Fruit fly (Drosophila melanogaster) whole organism, embryonic: Measurements from ENCODE around the gene CG43954.

Experiments used
- Ada2b ChIP-seq: fragments of 200-800 bp; sonication (Bioruptor generic); IDR thresholded peaks from 2 replicates; pipeline ENCODE4 v1.3.6; 2022; ENCODE audit warnings: missing biosample characterization, missing genetic modification characterization
- CG10543 ChIP-seq: fragments of 200-800 bp; sonication (Bioruptor generic); optimal IDR thresholded peaks from 3 replicates; lab custom pipeline; 2017; ENCODE audit warnings: missing biosample characterization, mild to moderate bottlenecking, missing genetic modification characterization, moderate library complexity
- CG10654 ChIP-seq: fragments of 200-800 bp; sonication (Bioruptor generic); optimal IDR thresholded peaks from 2 replicates; lab custom pipeline; 2016; ENCODE audit warnings: missing biosample characterization, missing genetic modification characterization
- CG11398 ChIP-seq: fragments of 200-800 bp; sonication (Bioruptor generic); optimal IDR thresholded peaks from 2 replicates; lab custom pipeline; 2016; ENCODE audit warnings: missing biosample characterization, missing genetic modification characterization
- CG11504 ChIP-seq: fragments of 200-800 bp; sonication (Bioruptor generic); optimal IDR thresholded peaks from 3 replicates; lab custom pipeline; 2019; ENCODE audit warnings: missing biosample characterization, mild to moderate bottlenecking, missing genetic modification characterization, moderate library complexity
- CG11696 ChIP-seq: fragments of 200-800 bp; sonication (Bioruptor generic); IDR thresholded peaks from 2 replicates; pipeline ENCODE4 v1.3.6; 2022; ENCODE audit warnings: missing biosample characterization, missing genetic modification characterization
- CG14050 ChIP-seq: fragments of 200-800 bp; sonication (Bioruptor generic); IDR thresholded peaks from 3 replicates; pipeline ENCODE4 v1.3.6; 2022; ENCODE audit warnings: missing biosample characterization, missing genetic modification characterization
- CG14667 ChIP-seq: fragments of 200-800 bp; sonication (Bioruptor generic); IDR thresholded peaks from 2 replicates; pipeline ENCODE4 v1.3.6; 2022; ENCODE audit warnings: missing biosample characterization, missing genetic modification characterization
- CG14710 ChIP-seq: fragments of 200-800 bp; sonication (Bioruptor generic); optimal IDR thresholded peaks from 3 replicates; lab custom pipeline; 2019; ENCODE audit warnings: missing biosample characterization, mild to moderate bottlenecking, missing genetic modification characterization, moderate library complexity
- CG1602 ChIP-seq: fragments of 200-800 bp; sonication (Bioruptor generic); optimal IDR thresholded peaks from 3 replicates; lab custom pipeline; 2016; ENCODE audit warnings: missing biosample characterization, missing genetic modification characterization
- CG17328 ChIP-seq: fragments of 200-800 bp; sonication (Bioruptor generic); IDR thresholded peaks from 2 replicates; pipeline ENCODE4 v1.3.6; 2022; ENCODE audit warnings: missing biosample characterization, missing genetic modification characterization
- CG17568 ChIP-seq: fragments of 200-800 bp; sonication (Bioruptor generic); optimal IDR thresholded peaks from 2 replicates; lab custom pipeline; 2018; ENCODE audit warnings: missing biosample characterization, mild to moderate bottlenecking, missing genetic modification characterization, moderate library complexity
- CG17612 ChIP-seq: fragments of 200-800 bp; sonication (Bioruptor generic); IDR thresholded peaks from 2 replicates; pipeline ENCODE4 v1.3.6; 2022; ENCODE audit warnings: missing biosample characterization, missing genetic modification characterization
- CG18619 ChIP-seq: fragments of 200-800 bp; sonication (Bioruptor generic); optimal IDR thresholded peaks from 3 replicates; lab custom pipeline; 2017; ENCODE audit warnings: missing biosample characterization, mild to moderate bottlenecking, missing genetic modification characterization
- CG2889 ChIP-seq: fragments of 200-800 bp; sonication (Bioruptor generic); IDR thresholded peaks from 3 replicates; pipeline ENCODE4 v1.3.6; 2022; ENCODE audit warnings: missing biosample characterization, missing genetic modification characterization
- CG31365 ChIP-seq: fragments of 200-800 bp; sonication (Bioruptor generic); optimal IDR thresholded peaks from 2 replicates; lab custom pipeline; 2018; ENCODE audit warnings: missing biosample characterization, mild to moderate bottlenecking, missing genetic modification characterization
- CG31388 ChIP-seq: fragments of 200-800 bp; sonication (Bioruptor generic); optimal IDR thresholded peaks from 2 replicates; lab custom pipeline; 2016; ENCODE audit warnings: missing biosample characterization, missing genetic modification characterization
- CG33213 ChIP-seq: fragments of 200-800 bp; sonication (Bioruptor generic); optimal IDR thresholded peaks from 3 replicates; lab custom pipeline; 2016; ENCODE audit warnings: missing biosample characterization, missing genetic modification characterization
- CG4404 ChIP-seq: fragments of 200-800 bp; sonication (Bioruptor generic); IDR thresholded peaks from 2 replicates; pipeline ENCODE4 v1.3.6; 2022; ENCODE audit warnings: missing biosample characterization, missing genetic modification characterization
- CG6791 ChIP-seq: fragments of 200-800 bp; sonication (Bioruptor generic); IDR thresholded peaks from 3 replicates; pipeline ENCODE4 v1.3.6; 2022; ENCODE audit warnings: missing biosample characterization, missing genetic modification characterization; ENCODE audit not compliant: partially characterized antibody
- CG7786 ChIP-seq: fragments of 200-800 bp; sonication (Bioruptor generic); optimal IDR thresholded peaks from 2 replicates; lab custom pipeline; 2016; ENCODE audit warnings: missing biosample characterization, missing genetic modification characterization
- CG8478 ChIP-seq: fragments of >200 bp; optimal IDR thresholded peaks from 2 replicates; lab custom pipeline; 2018
- Dfd ChIP-seq, 2 experiments: fragments of >200 bp; optimal IDR thresholded peaks; 2 replicates each; lab custom pipeline; 2017; ENCODE audit warnings: missing biosample characterization in 2 of 2, missing genetic modification characterization in 2 of 2
- ERR ChIP-seq: fragments of 200-800 bp; sonication (Bioruptor generic); optimal IDR thresholded peaks from 2 replicates; lab custom pipeline; 2016; ENCODE audit warnings: missing biosample characterization, missing genetic modification characterization
- Ets65A ChIP-seq: fragments of 200-800 bp; sonication (Bioruptor generic); peaks from one replicate; lab custom pipeline; 2016; ENCODE audit warnings: missing biosample characterization, missing genetic modification characterization
- Gsc ChIP-seq: fragments of 200-800 bp; sonication (Bioruptor generic); IDR thresholded peaks from 2 replicates; pipeline ENCODE4 v1.3.6; 2022; ENCODE audit warnings: missing biosample characterization, missing genetic modification characterization
- HmgZ ChIP-seq: fragments of 200-800 bp; sonication (Bioruptor generic); optimal IDR thresholded peaks from 2 replicates; lab custom pipeline; 2018; ENCODE audit warnings: missing biosample characterization, mild to moderate bottlenecking, missing genetic modification characterization
- Hsf ChIP-seq: fragments of 200-800 bp; sonication (Bioruptor generic); optimal IDR thresholded peaks from 3 replicates; lab custom pipeline; 2016; ENCODE audit warnings: missing biosample characterization, missing genetic modification characterization
- MTF-1 ChIP-seq: fragments of 200-800 bp; sonication (Bioruptor generic); optimal IDR thresholded peaks from 2 replicates; lab custom pipeline; 2018; ENCODE audit warnings: missing biosample characterization, mild to moderate bottlenecking, missing genetic modification characterization, borderline replicate concordance
- Optix ChIP-seq: fragments of 200-800 bp; sonication (Bioruptor generic); IDR thresholded peaks from 3 replicates; pipeline ENCODE4 v1.3.6; 2022; ENCODE audit warnings: missing biosample characterization, missing genetic modification characterization
- Ptx1 ChIP-seq: fragments of 200-800 bp; sonication (Bioruptor generic); IDR thresholded peaks from 2 replicates; pipeline ENCODE4 v1.3.6; 2022; ENCODE audit warnings: missing biosample characterization, missing genetic modification characterization
- Ravus ChIP-seq: fragments of 200-800 bp; sonication (Bioruptor generic); IDR thresholded peaks from 2 replicates; pipeline ENCODE4 v1.3.6; 2022; ENCODE audit warnings: missing biosample characterization, missing genetic modification characterization
- TFAM ChIP-seq: fragments of 200-800 bp; sonication (Bioruptor generic); optimal IDR thresholded peaks from 2 replicates; lab custom pipeline; 2017; ENCODE audit warnings: missing biosample characterization, missing genetic modification characterization, inconsistent platforms
- Taf1 ChIP-seq: fragments of 200-800 bp; sonication (Bioruptor generic); IDR thresholded peaks from 2 replicates; pipeline ENCODE4 v1.3.6; 2022; ENCODE audit warnings: missing biosample characterization, missing genetic modification characterization
- chif ChIP-seq, 2 experiments: fragments of 200-800 bp; sonication (Bioruptor generic); optimal IDR thresholded peaks; 3 replicates each; lab custom pipeline; 2016; ENCODE audit warnings: missing biosample characterization in 2 of 2, missing genetic modification characterization in 2 of 2
- chn ChIP-seq: fragments of 200-800 bp; sonication (Bioruptor generic); optimal IDR thresholded peaks from 2 replicates; lab custom pipeline; 2016; ENCODE audit warnings: missing biosample characterization, missing genetic modification characterization
- croc ChIP-seq: fragments of 200-800 bp; sonication (Bioruptor generic); conservative IDR thresholded peaks from 3 replicates; pipeline ENCODE4 v1.3.6; 2022; ENCODE audit warnings: missing biosample characterization, missing genetic modification characterization
- da ChIP-seq: fragments of 200-800 bp; sonication (Bioruptor generic); optimal IDR thresholded peaks from 2 replicates; lab custom pipeline; 2016; ENCODE audit warnings: missing biosample characterization, missing genetic modification characterization
- dmrt11E ChIP-seq: fragments of 200-800 bp; sonication (Bioruptor generic); optimal IDR thresholded peaks from 3 replicates; lab custom pipeline; 2018; ENCODE audit warnings: missing biosample characterization, mild to moderate bottlenecking, missing genetic modification characterization, moderate library complexity
- emc ChIP-seq: fragments of 200-800 bp; sonication (Bioruptor generic); optimal IDR thresholded peaks from 2 replicates; lab custom pipeline; 2016; ENCODE audit warnings: missing biosample characterization, missing genetic modification characterization
- fru ChIP-seq: fragments of >200 bp; optimal IDR thresholded peaks from 2 replicates; lab custom pipeline; 2017
- fu2 ChIP-seq: fragments of 200-800 bp; sonication (Bioruptor generic); optimal IDR thresholded peaks from 2 replicates; lab custom pipeline; 2016; ENCODE audit warnings: missing biosample characterization, missing genetic modification characterization
- gro ChIP-seq: fragments of 200-800 bp; sonication (Bioruptor generic); optimal IDR thresholded peaks from 2 replicates; lab custom pipeline; 2016; ENCODE audit warnings: missing biosample characterization, missing genetic modification characterization
- jing ChIP-seq: fragments of 200-800 bp; sonication (Bioruptor generic); optimal IDR thresholded peaks from 2 replicates; lab custom pipeline; 2018; ENCODE audit warnings: missing biosample characterization, mild to moderate bottlenecking, missing genetic modification characterization
- mirr ChIP-seq: fragments of 200-800 bp; sonication (Bioruptor generic); optimal IDR thresholded peaks from 3 replicates; lab custom pipeline; 2018; ENCODE audit warnings: missing biosample characterization, mild to moderate bottlenecking, missing genetic modification characterization
- pum ChIP-seq: fragments of 200-800 bp; sonication (Bioruptor generic); optimal IDR thresholded peaks from 2 replicates; lab custom pipeline; 2016; ENCODE audit warnings: missing biosample characterization, missing genetic modification characterization
- rib ChIP-seq: fragments of 200-800 bp; sonication (Bioruptor generic); IDR thresholded peaks from 2 replicates; pipeline ENCODE4 v1.3.6; 2022; ENCODE audit warnings: missing biosample characterization, missing genetic modification characterization
- row ChIP-seq: fragments of 200-800 bp; sonication (Bioruptor generic); IDR thresholded peaks from 3 replicates; pipeline ENCODE4 v1.3.6; 2022; ENCODE audit warnings: missing biosample characterization, missing genetic modification characterization
- salm ChIP-seq: fragments of 200-800 bp; sonication (Bioruptor generic); optimal IDR thresholded peaks from 2 replicates; lab custom pipeline; 2018; ENCODE audit warnings: missing biosample characterization, mild to moderate bottlenecking, missing genetic modification characterization
- vnd ChIP-seq: fragments of 200-800 bp; sonication (Bioruptor generic); IDR thresholded peaks from 3 replicates; pipeline ENCODE4 v1.3.6; 2022; ENCODE audit warnings: missing biosample characterization, missing genetic modification characterization; ENCODE audit not compliant: partially characterized antibody

Gene CG43954

DNA sequence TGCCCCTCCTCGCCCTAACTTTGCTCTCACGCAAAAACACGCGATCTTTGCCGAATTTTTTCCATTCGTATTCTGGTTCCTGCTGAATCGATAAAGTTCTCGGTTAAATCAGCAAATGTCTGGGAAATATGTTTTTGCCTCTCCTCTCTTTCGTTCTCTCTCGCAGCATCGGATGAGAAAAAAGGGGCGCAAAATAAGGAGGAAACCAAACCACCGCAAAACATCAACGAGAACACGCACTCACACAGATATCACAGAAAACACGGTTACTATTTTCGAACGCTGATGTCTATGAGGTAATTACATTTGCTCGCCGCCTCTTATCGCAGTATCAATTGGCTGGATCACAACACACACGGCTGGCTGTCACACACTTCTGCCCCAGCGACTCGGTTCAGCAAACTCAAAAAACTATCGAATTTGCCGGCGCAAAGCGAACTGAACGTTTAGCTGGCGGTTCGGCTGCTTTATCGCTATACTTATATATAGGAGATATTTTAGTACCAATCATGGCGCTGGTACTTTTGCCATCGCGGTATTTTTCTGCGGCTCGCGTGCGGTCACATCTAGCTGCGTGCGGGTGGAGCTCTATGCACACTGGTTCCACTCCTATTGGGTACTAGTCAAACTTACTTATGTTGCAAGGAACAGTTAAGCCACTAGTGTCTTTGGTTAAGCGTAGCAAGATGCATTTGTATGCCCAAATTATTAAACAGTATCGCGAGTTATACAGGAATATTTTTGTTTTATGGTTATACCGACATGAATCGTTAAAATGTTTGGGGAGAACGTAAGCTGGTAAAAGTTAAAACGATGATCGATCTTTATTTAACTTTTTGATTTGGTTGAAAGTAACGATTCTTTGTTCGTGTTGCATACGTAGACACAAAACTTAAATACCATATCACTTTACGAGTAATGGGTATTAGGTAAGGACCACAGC, 50.0 kb downstream of the CG43954 start, which contains the start of gene Baldspot (continued):
- peak; percentile 45 for TF ChIP-seq CG7786 (GFP tag; lab: Kevin White, UChicago)
- no peak for TF ChIP-seq da
- no peak for TF ChIP-seq CG18619 (GFP tag; lab: Kevin White, UChicago)
- TF ChIP-seq Optix: no peak
- TF ChIP-seq CG2889 (GFP tag; lab: Robert Waterston, UW): no peak
- peak; percentile 90 for TF ChIP-seq CG14710 (tag; lab: Kevin White, UChicago)
- peak; percentile 98 for TF ChIP-seq Ets65A (GFP tag; lab: Kevin White, UChicago)
- TF ChIP-seq Ptx1: peak; percentile 46
- TF ChIP-seq CG14050: peak; percentile 40; the same call in 1 of the 3 replicates
- no peak; the same call in 1 of the 2 replicates for TF ChIP-seq CG11696 (GFP tag; lab: Robert Waterston, UW)
- TF ChIP-seq Ada2b (GFP tag; lab: Robert Waterston, UW): peak; percentile 49; the same call in 1 of the 2 replicates
- no peak for TF ChIP-seq Gsc (GFP tag; lab: Robert Waterston, UW)
- peak; percentile 37 for TF ChIP-seq CG11398 (GFP tag; lab: Kevin White, UChicago)
- peak; percentile 34 for TF ChIP-seq dmrt11E (tag; lab: Kevin White, UChicago)
- TF ChIP-seq TFAM (GFP tag; lab: Kevin White, UChicago): peak; percentile 11
- TF ChIP-seq fu2 (GFP tag; lab: Kevin White, UChicago): peak; percentile 12
- no peak for TF ChIP-seq Dfd (GFP tag; optimal IDR thresholded peaks at IDR 0.05; lab: Kevin White, UChicago)
- peak; percentile 11 for TF ChIP-seq CG1602 (GFP tag; lab: Kevin White, UChicago)
- peak; percentile 75 for TF ChIP-seq CG6791 (GFP tag; lab: Robert Waterston, UW)
- TF ChIP-seq mirr (GFP tag; lab: Kevin White, UChicago): peak; percentile 82
- peak; percentile 71 for TF ChIP-seq CG4404 (GFP tag; lab: Robert Waterston, UW)
- TF ChIP-seq gro (GFP tag; lab: Kevin White, UChicago): peak; percentile 75
- TF ChIP-seq chif (GFP tag; optimal IDR thresholded peaks at IDR 0.05; lab: Kevin White, UChicago): peak; percentile 43 to 80
- TF ChIP-seq CG17328 (GFP tag; lab: Robert Waterston, UW): peak; percentile 41; the same call in 1 of the 2 replicates
- TF ChIP-seq Hsf (GFP tag; lab: Kevin White, UChicago): peak; percentile 30
- TF ChIP-seq emc (GFP tag; lab: Kevin White, UChicago): peak; percentile 77
- peak; percentile 22 for TF ChIP-seq salm
- peak; percentile 57 for TF ChIP-seq ERR
- TF ChIP-seq vnd (GFP tag; lab: Robert Waterston, UW): peak; percentile 72
- 0 out of 2 replicates have a peak, but pooled peaks have one; percentile 16 for TF ChIP-seq rib
- TF ChIP-seq Taf1 (GFP tag; lab: Robert Waterston, UW): no peak
- TF ChIP-seq pum (GFP tag; lab: Kevin White, UChicago): peak; percentile 86
- TF ChIP-seq fru (lab: Kevin White, UChicago): no peak
- TF ChIP-seq CG33213: peak; percentile 80
- peak; percentile 48 for TF ChIP-seq chn (GFP tag; lab: Kevin White, UChicago)
- peak; percentile 85 for TF ChIP-seq CG10543 (GFP tag; lab: Kevin White, UChicago)
- TF ChIP-seq croc: peak; percentile 29; the same call in 1 of the 3 replicates
- TF ChIP-seq CG31388 (GFP tag; lab: Kevin White, UChicago): peak; percentile 34
- peak; percentile 87 for TF ChIP-seq CG11504 (tag; lab: Kevin White, UChicago)
- TF ChIP-seq CG17612 (GFP tag; lab: Robert Waterston, UW): no peak
- peak; percentile 54 for TF ChIP-seq CG17568
- TF ChIP-seq CG31365 (tag; lab: Kevin White, UChicago): peak; percentile 81
- peak; percentile 78 for TF ChIP-seq CG10654
- TF ChIP-seq row: peak; percentile 88
- TF ChIP-seq Ravus (GFP tag; lab: Robert Waterston, UW): no peak
- peak; percentile 69 for TF ChIP-seq MTF-1
- no peak for TF ChIP-seq CG8478 (lab: Kevin White, UChicago)
- peak; percentile 82 for TF ChIP-seq HmgZ
- 0 out of 2 replicates have a peak, but pooled peaks have one; percentile 12 for TF ChIP-seq CG14667 (GFP tag; lab: Robert Waterston, UW)
- TF ChIP-seq jing (GFP tag; lab: Kevin White, UChicago): no peak
